Worm (Caenorhabditis elegans) whole organism, L1 larva: ENCODE results near the gene gpcp-2.
A peak's percentile ranks its signal among the peaks of the same experiment; 100 is the strongest.

Experiments
- Y116A8C.19 ChIP-seq: sonication (generic microtip); optimal IDR thresholded peaks from 2 replicates; lab custom pipeline; 2016; ENCODE audit warnings: missing compliant biosample characterization, missing genetic modification characterization, borderline replicate concordance
- aha-1 ChIP-seq: fragments of 150-350 bp; optimal IDR thresholded peaks from 2 replicates; lab custom pipeline; 2014; ENCODE audit warnings: missing biosample characterization, missing genetic modification characterization
- alr-1 ChIP-seq: fragments of 200-800 bp; sonication (Bioruptor generic); optimal IDR thresholded peaks from 2 replicates; lab custom pipeline; 2018; ENCODE audit warnings: borderline replicate concordance, mild to moderate bottlenecking, missing genetic modification characterization, missing compliant biosample characterization
- blmp-1 ChIP-seq: fragments of 150-350 bp; optimal IDR thresholded peaks from 2 replicates; lab custom pipeline; 2014; ENCODE audit warnings: missing biosample characterization, missing genetic modification characterization
- ceh-63 ChIP-seq: fragments of 200-800 bp; sonication (Bioruptor generic); optimal IDR thresholded peaks from 2 replicates; lab custom pipeline; 2018; ENCODE audit warnings: mild to moderate bottlenecking, missing genetic modification characterization, missing compliant biosample characterization
- ceh-8 ChIP-seq: fragments of 200-800 bp; sonication (Bioruptor generic); optimal IDR thresholded peaks from 2 replicates; lab custom pipeline; 2018; ENCODE audit warnings: mild to moderate bottlenecking, missing genetic modification characterization, moderate library complexity, missing compliant biosample characterization
- ceh-90 ChIP-seq: sonication (generic microtip); optimal IDR thresholded peaks from 2 replicates; lab custom pipeline; 2016; ENCODE audit warnings: missing genetic modification characterization, missing compliant biosample characterization
- dpl-1 ChIP-seq, 3 experiments: fragments of 150-350 bp in 2 of 3; sonication (generic microtip) in 1 of 3; optimal IDR thresholded peaks; 2 replicates each; lab custom pipeline; 2014 to 2017; ENCODE audit warnings: missing biosample characterization in 3 of 3, missing genetic modification characterization in 3 of 3, missing genetic modification reagents in 3 of 3
- dsc-1 ChIP-seq: sonication (generic microtip); optimal IDR thresholded peaks from 2 replicates; lab custom pipeline; 2016; ENCODE audit warnings: mild to moderate bottlenecking, missing genetic modification characterization, missing compliant biosample characterization
- efl-1 ChIP-seq, 4 experiments: fragments of 150-350 bp; optimal IDR thresholded peaks in 3 of 4; peaks in 1 of 4; 1 replicate in 1 of 4; 2 replicates in 3 of 4; lab custom pipeline; 2014; ENCODE audit warnings: missing biosample characterization in 2 of 4, missing genetic modification characterization in 2 of 4, missing genetic modification reagents in 2 of 4
- efl-3 ChIP-seq: fragments of 200-800 bp; sonication (Bioruptor generic); optimal IDR thresholded peaks from 2 replicates; lab custom pipeline; 2018; ENCODE audit warnings: mild to moderate bottlenecking, missing genetic modification characterization, missing compliant biosample characterization
- egl-27 ChIP-seq, 2 experiments: fragments of 150-350 bp in 1 of 2; sonication (generic microtip); optimal IDR thresholded peaks; 3 replicates each; lab custom pipeline; 2017 to 2018; ENCODE audit warnings: missing biosample characterization in 2 of 2, missing genetic modification characterization in 2 of 2, missing genetic modification reagents in 2 of 2
- ets-5 ChIP-seq: fragments of 200-800 bp; sonication (Bioruptor generic); IDR thresholded peaks from 2 replicates; pipeline ENCODE4 v1.3.6; 2022; ENCODE audit warnings: missing genetic modification characterization, missing compliant biosample characterization
- fkh-10 ChIP-seq: sonication (generic microtip); optimal IDR thresholded peaks from 2 replicates; lab custom pipeline; 2017; ENCODE audit warnings: missing biosample characterization, missing genetic modification reagents, missing genetic modification characterization
- fkh-4 ChIP-seq: sonication (generic microtip); optimal IDR thresholded peaks from 2 replicates; lab custom pipeline; 2016; ENCODE audit warnings: missing compliant biosample characterization, missing genetic modification characterization, borderline replicate concordance
- hlh-17 ChIP-seq: fragments of 200-800 bp; sonication (Bioruptor generic); optimal IDR thresholded peaks from 2 replicates; lab custom pipeline; 2018; ENCODE audit warnings: missing genetic modification characterization, mild to moderate bottlenecking, missing compliant biosample characterization, moderate library complexity, borderline replicate concordance
- isw-1 ChIP-seq: fragments of 200-800 bp; sonication (Bioruptor generic); IDR thresholded peaks from 2 replicates; pipeline ENCODE4 v1.3.6; 2022; ENCODE audit warnings: missing genetic modification characterization, missing compliant biosample characterization
- jun-1 ChIP-seq: fragments of 150-350 bp; optimal IDR thresholded peaks from 2 replicates; lab custom pipeline; 2014; ENCODE audit warnings: missing biosample characterization, missing genetic modification reagents, missing genetic modification characterization
- lir-3 ChIP-seq: sonication (generic microtip); optimal IDR thresholded peaks from 2 replicates; lab custom pipeline; 2016; ENCODE audit warnings: mild to moderate bottlenecking, missing genetic modification characterization, moderate library complexity, missing compliant biosample characterization; ENCODE audit not compliant: poor library complexity
- lsy-2 ChIP-seq, 2 experiments: fragments of 150-350 bp; optimal IDR thresholded peaks; 2 replicates each; lab custom pipeline; 2014; ENCODE audit warnings: missing biosample characterization in 2 of 2, missing genetic modification characterization in 2 of 2
- mdl-1 ChIP-seq, 2 experiments: fragments of 150-350 bp; optimal IDR thresholded peaks; 2 replicates each; lab custom pipeline; 2014 to 2017; ENCODE audit warnings: missing biosample characterization in 2 of 2, missing genetic modification characterization in 2 of 2, inconsistent platforms in 1 of 2
- mep-1 ChIP-seq: fragments of 150-350 bp; optimal IDR thresholded peaks from 2 replicates; lab custom pipeline; 2014; ENCODE audit warnings: missing biosample characterization, missing genetic modification characterization
- nhr-11 ChIP-seq: fragments of 150-350 bp; optimal IDR thresholded peaks from 2 replicates; lab custom pipeline; 2014; ENCODE audit warnings: missing biosample characterization, missing genetic modification characterization
- nhr-20 ChIP-seq: sonication (generic microtip); optimal IDR thresholded peaks from 2 replicates; lab custom pipeline; 2016; ENCODE audit warnings: mild to moderate bottlenecking, missing genetic modification characterization, missing compliant biosample characterization
- nhr-28 ChIP-seq: fragments of 150-350 bp; optimal IDR thresholded peaks from 2 replicates; lab custom pipeline; 2014; ENCODE audit warnings: missing biosample characterization, missing genetic modification characterization
- nhr-84 ChIP-seq: sonication (generic microtip); optimal IDR thresholded peaks from 2 replicates; lab custom pipeline; 2017; ENCODE audit warnings: missing biosample characterization, missing genetic modification characterization
- nhr-85 ChIP-seq: sonication (generic microtip); peaks from one replicate; lab custom pipeline; 2016; ENCODE audit warnings: missing genetic modification characterization, inconsistent platforms, missing compliant biosample characterization
- nhr-90 ChIP-seq: sonication (generic microtip); optimal IDR thresholded peaks from 2 replicates; lab custom pipeline; 2016; ENCODE audit warnings: mild to moderate bottlenecking, missing genetic modification characterization, missing compliant biosample characterization; ENCODE audit not compliant: poor library complexity
- rnt-1 ChIP-seq: sonication (generic microtip); optimal IDR thresholded peaks from 2 replicates; lab custom pipeline; 2016; ENCODE audit warnings: mild to moderate bottlenecking, missing genetic modification characterization, moderate library complexity, missing compliant biosample characterization
- snpc-4 ChIP-seq: fragments of 150-350 bp; optimal IDR thresholded peaks from 2 replicates; lab custom pipeline; 2014; ENCODE audit warnings: missing biosample characterization, missing genetic modification characterization
- sptf-1 ChIP-seq: fragments of 150-350 bp; optimal IDR thresholded peaks from 2 replicates; lab custom pipeline; 2014; ENCODE audit warnings: missing biosample characterization, missing genetic modification characterization
- sup-37 ChIP-seq: fragments of 200-800 bp; sonication (Bioruptor generic); optimal IDR thresholded peaks from 2 replicates; lab custom pipeline; 2018; ENCODE audit warnings: mild to moderate bottlenecking, missing genetic modification characterization, missing compliant biosample characterization
- swsn-7 ChIP-seq: sonication (generic microtip); optimal IDR thresholded peaks from 2 replicates; lab custom pipeline; 2016; ENCODE audit warnings: missing genetic modification characterization, missing compliant biosample characterization
- tbx-2 ChIP-seq: sonication (generic microtip); optimal IDR thresholded peaks from 2 replicates; lab custom pipeline; 2016; ENCODE audit warnings: missing genetic modification characterization, missing compliant biosample characterization
- tlp-1 ChIP-seq: fragments of 150-350 bp; optimal IDR thresholded peaks from 2 replicates; lab custom pipeline; 2014; ENCODE audit warnings: missing biosample characterization, missing genetic modification characterization
- unc-62 ChIP-seq: fragments of 150-350 bp; optimal IDR thresholded peaks from 2 replicates; lab custom pipeline; 2014; ENCODE audit warnings: missing biosample characterization, missing genetic modification reagents, missing genetic modification characterization
- unc-86 ChIP-seq: sonication (generic microtip); optimal IDR thresholded peaks from 2 replicates; lab custom pipeline; 2016; ENCODE audit warnings: missing genetic modification characterization, missing compliant biosample characterization
- unc-98 ChIP-seq: fragments of 200-800 bp; sonication (Bioruptor generic); IDR thresholded peaks from 2 replicates; pipeline ENCODE4 v1.3.6; 2022; ENCODE audit warnings: missing genetic modification characterization, missing compliant biosample characterization
- ztf-11 ChIP-seq, 2 experiments: sonication (generic microtip); optimal IDR thresholded peaks; 2 replicates each; lab custom pipeline; 2016 to 2017; ENCODE audit warnings: missing genetic modification characterization in 2 of 2, missing biosample characterization in 1 of 2, missing compliant biosample characterization in 1 of 2
- ztf-4 ChIP-seq: fragments of 150-350 bp; optimal IDR thresholded peaks from 2 replicates; lab custom pipeline; 2014; ENCODE audit warnings: missing biosample characterization, missing genetic modification characterization

The gpcp-2 gene

ce11 chrII:8039416-8039815 is 33.8 kb downstream of the gpcp-2 start, which contains the start of the genes ubh-4 and algn-6 (continued):
- TF ChIP-seq efl-3 (GFP tag; lab: Kevin White, UChicago) = no peak
- TF ChIP-seq nhr-84 (tag; lab: Kevin White, UChicago) = no peak
- peak; percentile 75 for TF ChIP-seq nhr-85 (tag; lab: Kevin White, UChicago)
- TF ChIP-seq ceh-90 (tag; lab: Kevin White, UChicago) = peak; percentile 66
- peak; percentile 34 for TF ChIP-seq isw-1 (GFP tag; lab: Robert Waterston, UW)
- TF ChIP-seq efl-1 (optimal IDR thresholded peaks at IDR 0.05; lab: Kevin White, UChicago) = peak; percentile 67
- TF ChIP-seq efl-1 (GFP tag; optimal IDR thresholded peaks at IDR 0.05 in 1 of 2; lab: Kevin White, UChicago) = peak; percentile 63 to 96
- TF ChIP-seq lir-3 (tag; lab: Kevin White, UChicago) = peak; percentile 80
- TF ChIP-seq unc-98 (GFP tag; lab: Robert Waterston, UW) = no peak
- TF ChIP-seq fkh-10 (GFP tag; lab: Kevin White, UChicago) = no peak
- no peak for TF ChIP-seq nhr-28 (tag; lab: Kevin White, UChicago)
- peak; percentile 53 for TF ChIP-seq tbx-2 (tag; lab: Kevin White, UChicago)
- TF ChIP-seq nhr-20 (tag; lab: Kevin White, UChicago) = peak; percentile 72
- TF ChIP-seq dsc-1 = peak; percentile 28
- TF ChIP-seq blmp-1 (tag; lab: Kevin White, UChicago) = peak; percentile 16
- TF ChIP-seq Y116A8C.19 (tag; lab: Kevin White, UChicago) = no peak

ce11 chrII:8037863-8038262 is 35.3 kb downstream of the gpcp-2 start, which contains the start of gene C08B11.9:
C08B11.9 (minus strand) TSS chrII:8038169.
- no peak for TF ChIP-seq unc-62
- no peak for TF ChIP-seq nhr-90 (tag; lab: Kevin White, UChicago)
- no peak for TF ChIP-seq isw-1 (GFP tag; lab: Robert Waterston, UW)
- TF ChIP-seq ztf-11 (tag; optimal IDR thresholded peaks at IDR 0.05; lab: Kevin White, UChicago) = no peak
- no peak for TF ChIP-seq jun-1 (tag; lab: Kevin White, UChicago)
- TF ChIP-seq ceh-8 (GFP tag; lab: Kevin White, UChicago) = no peak
- no peak for TF ChIP-seq swsn-7 (tag; lab: Kevin White, UChicago)
- TF ChIP-seq aha-1 = no peak
- no peak for TF ChIP-seq lsy-2 (tag; optimal IDR thresholded peaks at IDR 0.05; lab: Kevin White, UChicago)
- no peak for TF ChIP-seq nhr-20 (tag; lab: Kevin White, UChicago)
- no peak for TF ChIP-seq mdl-1 (tag; optimal IDR thresholded peaks at IDR 0.05; lab: Kevin White, UChicago)
- no peak for TF ChIP-seq unc-98 (GFP tag; lab: Robert Waterston, UW)
- TF ChIP-seq ceh-63 (GFP tag; lab: Kevin White, UChicago) = no peak
- TF ChIP-seq tlp-1 (tag; lab: Kevin White, UChicago) = no peak
- TF ChIP-seq Y116A8C.19 (tag; lab: Kevin White, UChicago) = no peak
- TF ChIP-seq sup-37 (GFP tag; lab: Kevin White, UChicago) = no peak
- no peak for TF ChIP-seq alr-1
- TF ChIP-seq, all 84 proteins: peak for 0

ce11 chrII:8037246-8037645 is 35.9 kb downstream of the gpcp-2 start, which contains the start of gene arp-6:
arp-6 (minus strand) TSS chrII:8037346.
- TF ChIP-seq dsc-1 = no peak
- TF ChIP-seq swsn-7 (tag; lab: Kevin White, UChicago) = no peak
- TF ChIP-seq snpc-4 (tag; lab: Kevin White, UChicago) = no peak
- no peak for TF ChIP-seq unc-86 (tag; lab: Kevin White, UChicago)
- TF ChIP-seq dpl-1 (GFP tag; optimal IDR thresholded peaks at IDR 0.05; lab: Kevin White, UChicago) = no peak
- no peak for TF ChIP-seq hlh-17
- TF ChIP-seq tlp-1 (tag; lab: Kevin White, UChicago) = no peak
- no peak for TF ChIP-seq nhr-20 (tag; lab: Kevin White, UChicago)
- TF ChIP-seq sptf-1 (tag; lab: Kevin White, UChicago) = no peak
- no peak for TF ChIP-seq nhr-90 (tag; lab: Kevin White, UChicago)
- no peak for TF ChIP-seq fkh-4 (tag; lab: Kevin White, UChicago)
- TF ChIP-seq ztf-4 (tag; lab: Kevin White, UChicago) = no peak
- no peak for TF ChIP-seq nhr-28 (tag; lab: Kevin White, UChicago)
- no peak for TF ChIP-seq ets-5
- TF ChIP-seq egl-27 (tag; optimal IDR thresholded peaks at IDR 0.05; lab: Kevin White, UChicago) = no peak
- TF ChIP-seq mep-1 (tag; lab: Kevin White, UChicago) = no peak
- no peak for TF ChIP-seq nhr-11 (tag; lab: Kevin White, UChicago)
- TF ChIP-seq rnt-1 (tag; lab: Kevin White, UChicago) = no peak
- TF ChIP-seq, all 84 proteins: peak for 0
